Fruit fly (Drosophila melanogaster) whole organism, embryonic: ENCODE results near the gene sro.

Source experiments
- Atf-2 ChIP-seq: fragments of 200-800 bp; sonication (Bioruptor generic); optimal IDR thresholded peaks from 2 replicates; lab custom pipeline; 2016; ENCODE audit warnings: missing biosample characterization, missing genetic modification characterization
- B-H2 ChIP-seq: fragments of 200-800 bp; sonication (Bioruptor generic); optimal IDR thresholded peaks from 2 replicates; lab custom pipeline; 2018; ENCODE audit warnings: missing biosample characterization, mild to moderate bottlenecking, missing genetic modification characterization
- CG10147 ChIP-seq: fragments of 200-800 bp; sonication (Bioruptor generic); optimal IDR thresholded peaks from 2 replicates; lab custom pipeline; 2019; ENCODE audit warnings: missing biosample characterization, mild to moderate bottlenecking, missing genetic modification characterization, moderate library complexity
- CG10321 ChIP-seq: fragments of 200-800 bp; sonication (Bioruptor generic); IDR thresholded peaks from 2 replicates; pipeline ENCODE4 v1.3.6; 2022; ENCODE audit warnings: missing biosample characterization, missing genetic modification characterization
- CG11695 ChIP-seq: fragments of 200-800 bp; sonication (Bioruptor generic); IDR thresholded peaks from 3 replicates; pipeline ENCODE4 v1.3.6; 2022; ENCODE audit warnings: missing biosample characterization, missing genetic modification characterization
- CG12104 ChIP-seq: fragments of 200-800 bp; sonication (Bioruptor generic); optimal IDR thresholded peaks from 3 replicates; lab custom pipeline; 2016; ENCODE audit warnings: missing biosample characterization, missing genetic modification characterization
- CG12942 ChIP-seq: fragments of 200-800 bp; sonication (Bioruptor generic); optimal IDR thresholded peaks from 3 replicates; lab custom pipeline; 2016; ENCODE audit warnings: missing biosample characterization, missing genetic modification characterization
- CG13624 ChIP-seq: fragments of 200-800 bp; sonication (Bioruptor generic); optimal IDR thresholded peaks from 2 replicates; lab custom pipeline; 2016; ENCODE audit warnings: missing biosample characterization, missing genetic modification characterization
- CG18764 ChIP-seq: fragments of 200-800 bp; sonication (Bioruptor generic); optimal IDR thresholded peaks from 3 replicates; lab custom pipeline; 2016; ENCODE audit warnings: missing biosample characterization, missing genetic modification characterization
- CG5953 ChIP-seq: fragments of 200-800 bp; sonication (Bioruptor generic); IDR thresholded peaks from 2 replicates; pipeline ENCODE4 v1.3.6; 2022; ENCODE audit warnings: missing biosample characterization, missing genetic modification characterization
- CG6654 ChIP-seq: fragments of 200-800 bp; sonication (Bioruptor generic); optimal IDR thresholded peaks from 2 replicates; lab custom pipeline; 2017; ENCODE audit warnings: missing biosample characterization, mild to moderate bottlenecking, missing genetic modification characterization
- CG7357 ChIP-seq: fragments of 200-800 bp; sonication (Bioruptor generic); IDR thresholded peaks from 3 replicates; pipeline ENCODE4 v1.3.6; 2022; ENCODE audit warnings: missing biosample characterization, missing genetic modification characterization
- CG7839 ChIP-seq: fragments of 200-800 bp; sonication (Bioruptor generic); optimal IDR thresholded peaks from 3 replicates; lab custom pipeline; 2018; ENCODE audit warnings: missing biosample characterization, mild to moderate bottlenecking, missing genetic modification characterization, moderate library complexity
- CG8290 ChIP-seq, 3 experiments: fragments of 200-800 bp; sonication (Bioruptor generic); optimal IDR thresholded peaks; 2 replicates each; lab custom pipeline; 2016 to 2019; ENCODE audit warnings: missing biosample characterization in 3 of 3, missing genetic modification characterization in 3 of 3, mild to moderate bottlenecking in 2 of 3, moderate library complexity in 1 of 3
- CG8359 ChIP-seq: fragments of 200-800 bp; sonication (Bioruptor generic); optimal IDR thresholded peaks from 2 replicates; lab custom pipeline; 2017; ENCODE audit warnings: missing biosample characterization, mild to moderate bottlenecking, missing genetic modification characterization, borderline replicate concordance
- CG8388 ChIP-seq: fragments of 200-800 bp; sonication (Bioruptor generic); optimal IDR thresholded peaks from 2 replicates; lab custom pipeline; 2019; ENCODE audit warnings: missing biosample characterization, mild to moderate bottlenecking, missing genetic modification characterization, moderate library complexity
- CG8765 ChIP-seq: fragments of 200-800 bp; sonication (Bioruptor generic); IDR thresholded peaks from 2 replicates; pipeline ENCODE4 v1.3.6; 2022; ENCODE audit warnings: missing biosample characterization, missing genetic modification characterization
- CrebB ChIP-seq: fragments of 200-800 bp; sonication (Bioruptor generic); optimal IDR thresholded peaks from 3 replicates; lab custom pipeline; 2018; ENCODE audit warnings: missing biosample characterization, mild to moderate bottlenecking, missing genetic modification characterization
- Dip3 ChIP-seq: fragments of 200-800 bp; sonication (Bioruptor generic); optimal IDR thresholded peaks from 3 replicates; lab custom pipeline; 2016; ENCODE audit warnings: missing biosample characterization, missing genetic modification characterization
- Doc3 ChIP-seq: fragments of 200-800 bp; sonication (Bioruptor generic); IDR thresholded peaks from 3 replicates; pipeline ENCODE4 v1.3.6; 2022; ENCODE audit warnings: missing biosample characterization, missing genetic modification characterization; ENCODE audit not compliant: partially characterized antibody
- Dp ChIP-seq: fragments of 200-800 bp; sonication (Bioruptor generic); optimal IDR thresholded peaks from 2 replicates; lab custom pipeline; 2018; ENCODE audit warnings: missing biosample characterization, mild to moderate bottlenecking, missing genetic modification characterization, moderate library complexity
- H15 ChIP-seq: fragments of 200-800 bp; sonication (Bioruptor generic); IDR thresholded peaks from 3 replicates; pipeline ENCODE4 v1.3.6; 2022; ENCODE audit warnings: missing biosample characterization, missing genetic modification characterization
- Hmr ChIP-seq: fragments of 200-800 bp; sonication (Bioruptor generic); optimal IDR thresholded peaks from 3 replicates; lab custom pipeline; 2017; ENCODE audit warnings: mild to moderate bottlenecking, missing biosample characterization, missing genetic modification reagents, missing genetic modification characterization
- Hr78 ChIP-seq, 2 experiments: fragments of 200-800 bp in 1 of 2; fragments of >200 bp in 1 of 2; sonication (Bioruptor generic) in 1 of 2; optimal IDR thresholded peaks; 2 replicates each; lab custom pipeline; 2017 to 2019; ENCODE audit warnings: missing biosample characterization in 2 of 2, missing genetic modification characterization in 2 of 2, mild to moderate bottlenecking in 1 of 2, moderate library complexity in 1 of 2
- NK7.1 ChIP-seq: fragments of 200-800 bp; sonication (Bioruptor generic); optimal IDR thresholded peaks from 3 replicates; lab custom pipeline; 2016; ENCODE audit warnings: missing biosample characterization, missing genetic modification characterization
- Sin3A ChIP-seq: fragments of >200 bp; optimal IDR thresholded peaks from 2 replicates; lab custom pipeline; 2018
- Six4 ChIP-seq: fragments of 200-800 bp; sonication (Bioruptor generic); optimal IDR thresholded peaks from 2 replicates; lab custom pipeline; 2016; ENCODE audit warnings: missing biosample characterization, missing genetic modification characterization
- Sry-β ChIP-seq: fragments of 200-800 bp; sonication (Bioruptor generic); optimal IDR thresholded peaks from 2 replicates; lab custom pipeline; 2018; ENCODE audit warnings: missing biosample characterization, mild to moderate bottlenecking, missing genetic modification characterization, moderate library complexity
- Trl ChIP-seq, 3 experiments: fragments of >200 bp in 2 of 3; fragments of 200-800 bp in 1 of 3; sonication (Bioruptor generic) in 1 of 3; optimal IDR thresholded peaks; 2 replicates in 1 of 3; 3 replicates in 2 of 3; lab custom pipeline; 2016 to 2017; ENCODE audit warnings: missing biosample characterization in 1 of 3, missing genetic modification characterization in 1 of 3
- Usf ChIP-seq: fragments of 200-800 bp; sonication (Bioruptor generic); optimal IDR thresholded peaks from 2 replicates; lab custom pipeline; 2017; ENCODE audit warnings: missing genotype, missing biosample characterization, missing genetic modification characterization
- abd-A ChIP-seq: fragments of 200-800 bp; sonication (Bioruptor generic); optimal IDR thresholded peaks from 3 replicates; lab custom pipeline; 2019; ENCODE audit warnings: missing biosample characterization, mild to moderate bottlenecking, missing genetic modification characterization, moderate library complexity
- bsh ChIP-seq, 2 experiments: fragments of 200-800 bp; sonication (Bioruptor generic); optimal IDR thresholded peaks; 2 replicates each; lab custom pipeline; 2017 to 2018; ENCODE audit warnings: mild to moderate bottlenecking in 2 of 2, missing biosample characterization in 2 of 2, missing genetic modification characterization in 2 of 2, moderate library complexity in 1 of 2
- cato ChIP-seq: fragments of 200-800 bp; sonication (Bioruptor generic); optimal IDR thresholded peaks from 2 replicates; lab custom pipeline; 2016; ENCODE audit warnings: missing biosample characterization, missing genetic modification characterization, borderline replicate concordance
- chif ChIP-seq, 2 experiments: fragments of 200-800 bp; sonication (Bioruptor generic); optimal IDR thresholded peaks; 3 replicates each; lab custom pipeline; 2016; ENCODE audit warnings: missing biosample characterization in 2 of 2, missing genetic modification characterization in 2 of 2
- hbn ChIP-seq: fragments of 200-800 bp; sonication (Bioruptor generic); IDR thresholded peaks from 2 replicates; pipeline ENCODE4 v1.3.6; 2022; ENCODE audit warnings: missing biosample characterization, missing genetic modification characterization; ENCODE audit not compliant: partially characterized antibody
- hkb ChIP-seq, 2 experiments: fragments of 200-800 bp in 1 of 2; fragments of >200 bp in 1 of 2; sonication (Bioruptor generic) in 1 of 2; IDR thresholded peaks in 1 of 2; optimal IDR thresholded peaks in 1 of 2; 2 replicates each; pipeline versions ENCODE4 v1.3.6 to Lab custom; 2017 to 2022; ENCODE audit warnings: missing biosample characterization in 1 of 2, missing genetic modification characterization in 1 of 2
- ind ChIP-seq: fragments of 200-800 bp; sonication (Bioruptor generic); optimal IDR thresholded peaks from 3 replicates; lab custom pipeline; 2016; ENCODE audit warnings: missing biosample characterization, missing genetic modification characterization
- inv ChIP-seq: fragments of 200-800 bp; sonication (Bioruptor generic); IDR thresholded peaks from 2 replicates; pipeline ENCODE4 v1.3.6; 2022; ENCODE audit warnings: missing biosample characterization, missing genetic modification characterization; ENCODE audit not compliant: partially characterized antibody
- lmd ChIP-seq: fragments of 200-800 bp; sonication (Bioruptor generic); IDR thresholded peaks from 2 replicates; pipeline ENCODE4 v1.3.6; 2022; ENCODE audit warnings: missing biosample characterization, missing genetic modification characterization
- lola ChIP-seq, 3 experiments: fragments of >200 bp in 2 of 3; fragments of 200-800 bp in 1 of 3; sonication (Bioruptor generic) in 1 of 3; optimal IDR thresholded peaks; 2 replicates each; lab custom pipeline; 2017 to 2019; ENCODE audit warnings: missing biosample characterization in 3 of 3, missing genetic modification characterization in 3 of 3, mild to moderate bottlenecking in 1 of 3, moderate library complexity in 1 of 3
- org-1 ChIP-seq: fragments of 200-800 bp; sonication (Bioruptor generic); optimal IDR thresholded peaks from 2 replicates; lab custom pipeline; 2017; ENCODE audit warnings: missing biosample characterization, missing genetic modification characterization
- pb ChIP-seq: fragments of 200-800 bp; sonication (Bioruptor generic); optimal IDR thresholded peaks from 3 replicates; lab custom pipeline; 2016; ENCODE audit warnings: missing biosample characterization, missing genetic modification characterization
- ssp ChIP-seq: fragments of 200-800 bp; sonication (Bioruptor generic); IDR thresholded peaks from 2 replicates; pipeline ENCODE4 v1.3.6; 2022; ENCODE audit warnings: missing biosample characterization, missing genetic modification characterization
- twi ChIP-seq: fragments of 200-800 bp; optimal IDR thresholded peaks from 2 replicates; lab custom pipeline; 2019; ENCODE audit warnings: missing biosample characterization, mild to moderate bottlenecking, missing genetic modification characterization, moderate library complexity
- tx ChIP-seq: fragments of 200-800 bp; sonication (Bioruptor generic); optimal IDR thresholded peaks from 2 replicates; lab custom pipeline; 2016; ENCODE audit warnings: missing biosample characterization, missing genetic modification characterization
- vvl ChIP-seq: fragments of 200-800 bp; sonication (Bioruptor generic); IDR thresholded peaks from 2 replicates; pipeline ENCODE4 v1.3.6; 2022; ENCODE audit warnings: missing biosample characterization, missing genetic modification characterization
- z ChIP-seq: fragments of 200-800 bp; sonication (Bioruptor generic); IDR thresholded peaks from 3 replicates; pipeline ENCODE4 v1.3.6; 2022; ENCODE audit warnings: missing biosample characterization, missing genetic modification characterization
- zfh1 ChIP-seq: fragments of 200-800 bp; sonication (Bioruptor generic); IDR thresholded peaks from 3 replicates; pipeline ENCODE4 v1.3.6; 2022; ENCODE audit warnings: missing biosample characterization, missing genetic modification characterization

The sro gene

dm6 chr3R:29802753-29803313 is 8.4 kb downstream of the sro start, which contains the start of the genes Etfb and CG7789:
Gene Etfb, minus strand, starts transcription at chr3R:29802945.
Gene CG7789, plus strand, starts transcription at chr3R:29803196.
- TF ChIP-seq CG8765 (GFP tag; lab: Robert Waterston, UW) (peak; percentile 63; the same call in 1 of the 2 replicates), CrebB (tag; lab: Kevin White, UChicago) (peak; percentile 73), lola (GFP tag; optimal IDR thresholded peaks at IDR 0.05; lab: Kevin White, UChicago) (peak in 1 of 3 experiments; percentile 43), Doc3 (GFP tag; lab: Robert Waterston, UW) (peak; percentile 83), hkb (optimal IDR thresholded peaks at IDR 0.05; lab: Kevin White, UChicago) (peak; percentile 58), hkb (GFP tag; IDR thresholded peaks at IDR 0.05; lab: Robert Waterston, UW) (peak; percentile 81), bsh (GFP tag; optimal IDR thresholded peaks at IDR 0.05; lab: Kevin White, UChicago) (peak; percentile 67 to 96), B-H2 (GFP tag; lab: Kevin White, UChicago) (no peak), inv (GFP tag; lab: Robert Waterston, UW) (peak; percentile 71), CG7357 (GFP tag; lab: Robert Waterston, UW) (peak; percentile 56; the same call in 2 of the 3 replicates), CG13624 (peak; percentile 87), hbn (GFP tag; lab: Robert Waterston, UW) (peak; percentile 87), org-1 (GFP tag; lab: Kevin White, UChicago) (peak; percentile 30), Sry-β (GFP tag; lab: Kevin White, UChicago) (peak; percentile 83), Dip3 (peak; percentile 69), CG12942 (peak; percentile 59), CG7839 (tag; lab: Kevin White, UChicago) (no peak), ssp (GFP tag; lab: Robert Waterston, UW) (peak; percentile 58), NK7.1 (GFP tag; lab: Kevin White, UChicago) (peak; percentile 55), vvl (GFP tag; lab: Robert Waterston, UW) (peak; percentile 83; the same call in 1 of the 2 replicates), CG6654 (GFP tag; lab: Kevin White, UChicago) (peak; percentile 21), CG8388 (peak; percentile 52), CG11695 (GFP tag; lab: Robert Waterston, UW) (peak; percentile 80), Atf-2 (GFP tag; lab: Kevin White, UChicago) (peak; percentile 55), pb (peak; percentile 79), Sin3A (peak; percentile 69), tx (GFP tag; lab: Kevin White, UChicago) (peak; percentile 75), cato (peak; percentile 57), H15 (GFP tag; lab: Robert Waterston, UW) (peak; percentile 61; the same call in 2 of the 3 replicates), CG8359 (GFP tag; lab: Kevin White, UChicago) (no peak), Dp (GFP tag; lab: Kevin White, UChicago) (peak; percentile 56), ind (GFP tag; lab: Kevin White, UChicago) (peak; percentile 69), CG12104 (GFP tag; lab: Kevin White, UChicago) (peak; percentile 51), CG18764 (GFP tag; lab: Kevin White, UChicago) (peak; percentile 11), twi (tag; lab: Kevin White, UChicago) (peak; percentile 52), Hmr (GFP tag; lab: Kevin White, UChicago) (no peak), abd-A (no peak), Usf (peak; percentile 32), CG10321 (peak; percentile 54), CG8290 (GFP tag; optimal IDR thresholded peaks at IDR 0.05; lab: Kevin White, UChicago) (no peak), CG8290 (tag; optimal IDR thresholded peaks at IDR 0.05; lab: Kevin White, UChicago) (peak in 1 of 2 experiments; percentile 4), CG5953 (GFP tag; lab: Robert Waterston, UW) (no peak), lmd (GFP tag; lab: Robert Waterston, UW) (peak; percentile 77), Trl (optimal IDR thresholded peaks at IDR 0.05; lab: Kevin White, UChicago) (no peak), Trl (GFP tag; optimal IDR thresholded peaks at IDR 0.05; lab: Kevin White, UChicago) (peak; percentile 67), CG10147 (GFP tag; lab: Kevin White, UChicago) (no peak), z (GFP tag; lab: Robert Waterston, UW) (0 out of 3 replicates have a peak, but pooled peaks have one; percentile 6), zfh1 (GFP tag; lab: Robert Waterston, UW) (peak; percentile 78), chif (GFP tag; optimal IDR thresholded peaks at IDR 0.05; lab: Kevin White, UChicago) (peak; percentile 55 to 65), Hr78 (GFP tag; optimal IDR thresholded peaks at IDR 0.05; lab: Kevin White, UChicago) (no peak), Six4 (GFP tag; lab: Kevin White, UChicago) (peak; percentile 14)
